Worm (Caenorhabditis elegans): ENCODE data around the gene K02E10.7.

The K02E10.7 gene

DNA sequence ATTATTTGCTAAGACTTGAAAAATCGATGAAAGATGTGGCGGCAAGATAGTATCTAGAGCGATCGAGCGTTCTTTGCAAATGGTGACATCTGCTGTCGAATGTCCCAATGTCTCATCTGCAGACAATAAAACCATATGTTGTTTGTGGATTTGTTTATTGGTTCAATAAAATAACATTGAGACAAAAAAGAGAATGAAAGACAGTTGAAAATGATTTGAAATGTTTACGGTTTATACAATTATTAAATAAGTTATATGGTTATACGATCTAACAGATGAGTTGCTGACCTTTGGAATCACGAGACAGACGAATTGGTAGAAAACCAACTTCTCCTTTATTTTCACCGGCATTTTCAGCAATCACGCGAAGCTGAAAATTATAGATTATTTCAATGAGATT, 34.7 kb downstream of the K02E10.7 start, which contains the start of gene R04B3.2:
R04B3.2 (minus strand) TSS at position 101 of the 400 bp plus-strand sequence.
- TF ChIP-seq ztf-11 (tag; optimal IDR thresholded peaks at IDR 0.05) = no peak
- peak; percentile 51 for TF ChIP-seq lin-32 (GFP tag; optimal IDR thresholded peaks at IDR 0.05)

DNA sequence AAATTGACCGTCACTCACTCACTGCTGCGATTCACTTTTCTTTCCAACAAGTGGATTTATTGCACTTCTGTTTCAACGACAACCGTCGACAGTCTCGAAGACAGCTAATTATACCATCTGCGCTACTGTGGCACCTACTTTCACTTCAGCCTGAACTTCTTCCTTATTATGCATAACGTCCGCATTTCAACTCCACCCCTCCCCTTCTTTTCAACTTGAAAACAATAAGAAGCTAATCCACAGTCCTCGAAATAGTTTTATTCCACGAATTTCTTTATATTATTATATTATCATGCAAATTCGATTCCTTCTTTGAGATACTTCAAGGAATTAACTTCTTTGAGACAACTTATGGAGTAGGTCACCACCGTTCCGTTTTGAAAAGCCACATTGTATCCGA, 37.0 kb downstream of the K02E10.7 start, which contains the start of gene R04B3.1:
R04B3.1 (minus strand) TSS at position 101 of the 400 bp plus-strand sequence.
- no peak for TF ChIP-seq flh-1 (GFP tag; optimal IDR thresholded peaks at IDR 0.05)
- TF ChIP-seq ztf-11 (tag; optimal IDR thresholded peaks at IDR 0.05) = no peak
- no peak for TF ChIP-seq mep-1 (tag; optimal IDR thresholded peaks at IDR 0.05)
- TF ChIP-seq ceh-83 (GFP tag; optimal IDR thresholded peaks at IDR 0.05) = no peak
- no peak for TF ChIP-seq unc-39 (tag; optimal IDR thresholded peaks at IDR 0.05)
- TF ChIP-seq zip-8 (tag; optimal IDR thresholded peaks at IDR 0.05) = no peak
- no peak for TF ChIP-seq nhr-2 (tag; optimal IDR thresholded peaks at IDR 0.05)
- TF ChIP-seq lsy-2 (tag; optimal IDR thresholded peaks at IDR 0.05) = no peak

DNA sequence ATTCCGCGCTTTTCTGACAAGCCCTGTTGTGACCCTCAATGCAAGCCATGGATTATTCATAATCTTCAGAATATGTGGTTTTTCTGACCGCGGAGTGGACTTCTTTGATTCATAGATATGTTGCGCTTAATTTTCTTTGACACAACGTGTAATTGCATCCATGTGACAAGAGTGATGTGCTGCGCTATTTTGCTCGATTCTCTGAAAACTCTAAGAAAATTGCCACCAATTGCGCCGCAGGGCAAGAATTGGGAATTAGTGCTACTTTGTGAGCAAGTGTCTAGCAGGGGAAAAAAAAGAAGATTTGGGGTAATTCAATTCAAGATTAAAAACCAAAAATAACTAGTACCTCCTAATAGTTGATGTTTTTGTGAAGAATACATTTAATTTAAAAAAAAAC, 44.3 kb downstream of the K02E10.7 start:
- TF ChIP-seq mep-1 (tag; optimal IDR thresholded peaks at IDR 0.05) = no peak

DNA sequence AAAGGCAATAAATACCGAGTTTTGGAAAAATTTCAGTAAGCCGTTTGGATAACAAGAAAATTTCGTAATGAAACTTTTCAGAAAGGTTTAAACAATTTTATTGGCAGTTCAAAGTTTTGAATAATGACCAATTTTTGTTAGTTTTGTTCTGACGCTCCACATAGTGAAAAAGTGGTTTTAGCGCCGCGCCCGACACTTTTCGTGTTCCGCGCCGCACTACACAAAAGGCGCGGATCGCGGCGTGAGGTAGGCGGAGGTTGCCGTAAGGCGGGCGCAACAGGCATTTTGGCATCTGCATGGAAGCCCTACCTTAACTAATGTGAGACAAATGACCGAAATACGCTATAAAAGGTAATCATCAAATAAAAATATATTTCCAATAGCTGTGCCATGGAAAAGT, 46.6 kb downstream of the K02E10.7 start:
- TF ChIP-seq nhr-28 (tag; optimal IDR thresholded peaks at IDR 0.05) (no peak), mab-5 (tag; optimal IDR thresholded peaks at IDR 0.05) (no peak), M03D4.4 (tag; optimal IDR thresholded peaks at IDR 0.05) (no peak), unc-39 (tag; optimal IDR thresholded peaks at IDR 0.05) (no peak), nhr-237 (tag; optimal IDR thresholded peaks at IDR 0.05) (no peak)

DNA sequence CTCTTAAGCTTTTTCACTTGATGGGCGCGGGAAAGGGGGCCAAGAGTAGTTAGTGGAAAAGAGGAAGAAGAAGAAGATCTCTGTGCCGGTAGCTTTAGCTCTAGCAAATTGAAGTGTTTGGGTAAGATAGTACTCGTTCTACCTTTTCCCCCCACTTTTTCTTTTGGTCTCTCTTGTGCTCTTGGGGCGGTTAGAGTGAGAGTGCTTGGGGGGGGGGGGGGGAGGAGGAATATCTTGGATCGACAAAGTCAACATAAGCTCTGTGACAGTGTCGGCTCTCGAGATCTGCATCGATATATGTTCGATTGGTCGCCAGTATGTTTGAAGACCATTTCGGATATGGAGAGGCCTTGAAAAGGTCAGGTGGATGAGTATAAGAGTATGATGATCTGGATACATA, 48.6 kb downstream of the K02E10.7 start, which contains the start of gene fox-1:
fox-1 (minus strand) TSS at position 101 of the 400 bp plus-strand sequence.
- TF ChIP-seq M03D4.4 (tag; optimal IDR thresholded peaks at IDR 0.05) (peak; percentile 1), elt-3 (tag; optimal IDR thresholded peaks at IDR 0.05) (no peak), sptf-1 (tag; optimal IDR thresholded peaks at IDR 0.05) (peak; percentile 16)

DNA sequence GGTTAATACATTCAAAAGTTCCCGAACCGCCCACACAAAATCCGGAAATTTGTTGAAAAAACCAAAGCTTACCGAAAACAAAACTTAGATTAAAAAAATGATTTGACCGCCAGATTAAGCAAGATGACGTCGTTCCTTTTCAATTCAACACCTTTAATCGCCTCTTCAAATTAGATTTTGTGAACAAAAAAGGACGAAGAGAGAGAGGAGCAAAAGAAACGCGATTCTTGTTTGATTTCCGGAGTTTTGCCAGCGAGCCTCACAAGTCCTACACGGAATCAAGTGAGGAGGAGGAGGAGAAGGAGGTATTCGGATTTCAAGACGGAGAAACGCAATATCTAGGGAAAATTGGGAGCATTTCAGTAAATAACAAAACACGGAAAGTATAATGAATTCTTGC, 50.9 kb downstream of the K02E10.7 start:
- no peak for TF ChIP-seq cnd-1 (tag; optimal IDR thresholded peaks at IDR 0.05)
- no peak for TF ChIP-seq lin-32 (GFP tag; optimal IDR thresholded peaks at IDR 0.05)
- TF ChIP-seq mls-2 (tag; optimal IDR thresholded peaks at IDR 0.05) = no peak
- TF ChIP-seq bed-3 (GFP tag; optimal IDR thresholded peaks at IDR 0.05) = no peak
- no peak for TF ChIP-seq nhr-12 (tag; optimal IDR thresholded peaks at IDR 0.05)
- no peak for TF ChIP-seq nhr-237 (tag; optimal IDR thresholded peaks at IDR 0.05)
- TF ChIP-seq flh-1 (GFP tag; optimal IDR thresholded peaks at IDR 0.05) = no peak
- no peak for TF ChIP-seq sem-2 (GFP tag; optimal IDR thresholded peaks at IDR 0.05)
- TF ChIP-seq unc-120 (tag; optimal IDR thresholded peaks at IDR 0.05; ENCODE audit: poor library complexity, severe bottlenecking) = no peak
- no peak for TF ChIP-seq tbx-8 (GFP tag; optimal IDR thresholded peaks at IDR 0.05)
- no peak for TF ChIP-seq hlh-1 (tag; optimal IDR thresholded peaks at IDR 0.05)
- TF ChIP-seq mab-5 (tag; optimal IDR thresholded peaks at IDR 0.05) = no peak
- TF ChIP-seq unc-62 (GFP tag; optimal IDR thresholded peaks at IDR 0.05) = no peak
- TF ChIP-seq blmp-1 (tag; optimal IDR thresholded peaks at IDR 0.05) = no peak
- TF ChIP-seq lin-13 (tag; optimal IDR thresholded peaks at IDR 0.05) = no peak
- no peak for TF ChIP-seq drap-1 (GFP tag; optimal IDR thresholded peaks at IDR 0.05)

DNA sequence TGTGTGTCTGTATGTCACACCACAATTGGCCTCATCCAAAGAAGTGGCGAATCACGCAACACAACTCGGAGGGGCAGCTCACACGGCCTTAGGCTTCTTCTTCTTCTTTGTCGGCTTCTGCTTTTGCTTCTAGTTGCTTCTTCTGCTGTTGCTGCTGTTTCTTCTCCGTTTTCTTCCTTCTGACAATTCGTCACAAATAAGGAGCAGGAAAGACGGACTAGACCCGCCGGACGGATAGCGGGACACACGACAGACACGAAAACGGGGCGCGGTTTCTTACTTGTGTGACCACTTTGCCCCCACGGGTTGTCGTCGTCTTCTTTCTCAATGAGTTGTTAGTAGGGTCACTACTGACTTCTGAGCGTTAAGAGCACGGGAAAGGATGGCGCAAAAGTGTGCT, 52.2 kb downstream of the K02E10.7 start:
- TF ChIP-seq bed-3 (GFP tag; optimal IDR thresholded peaks at IDR 0.05) = no peak
- TF ChIP-seq drap-1 (GFP tag; optimal IDR thresholded peaks at IDR 0.05) = no peak
- TF ChIP-seq cnd-1 (tag; optimal IDR thresholded peaks at IDR 0.05) = no peak
- no peak for TF ChIP-seq nhr-28 (tag; optimal IDR thresholded peaks at IDR 0.05)
- no peak for TF ChIP-seq ces-1 (GFP tag; optimal IDR thresholded peaks at IDR 0.05)
- TF ChIP-seq elt-1 (tag; optimal IDR thresholded peaks at IDR 0.05; ENCODE audit: borderline replicate concordance, insufficient read depth) = no peak
- no peak for TF ChIP-seq nhr-12 (tag; optimal IDR thresholded peaks at IDR 0.05)
- no peak for TF ChIP-seq mls-2 (tag; optimal IDR thresholded peaks at IDR 0.05)
- no peak for TF ChIP-seq mab-5 (tag; optimal IDR thresholded peaks at IDR 0.05)
- TF ChIP-seq unc-39 (tag; optimal IDR thresholded peaks at IDR 0.05) = no peak
- no peak for TF ChIP-seq flh-1 (GFP tag; optimal IDR thresholded peaks at IDR 0.05)
- TF ChIP-seq unc-120 (tag; optimal IDR thresholded peaks at IDR 0.05; ENCODE audit: poor library complexity, severe bottlenecking) = no peak
- TF ChIP-seq lsy-2 (tag; optimal IDR thresholded peaks at IDR 0.05) = no peak
- TF ChIP-seq snpc-4 (tag; optimal IDR thresholded peaks at IDR 0.05) = no peak
- no peak for TF ChIP-seq blmp-1 (tag; optimal IDR thresholded peaks at IDR 0.05)
- TF ChIP-seq elt-3 (tag; optimal IDR thresholded peaks at IDR 0.05) = no peak

Measured in whole organism, mixed stage, embryonic.